Worm (Caenorhabditis elegans): ENCODE data around the gene C25B8.8.

DNA sequence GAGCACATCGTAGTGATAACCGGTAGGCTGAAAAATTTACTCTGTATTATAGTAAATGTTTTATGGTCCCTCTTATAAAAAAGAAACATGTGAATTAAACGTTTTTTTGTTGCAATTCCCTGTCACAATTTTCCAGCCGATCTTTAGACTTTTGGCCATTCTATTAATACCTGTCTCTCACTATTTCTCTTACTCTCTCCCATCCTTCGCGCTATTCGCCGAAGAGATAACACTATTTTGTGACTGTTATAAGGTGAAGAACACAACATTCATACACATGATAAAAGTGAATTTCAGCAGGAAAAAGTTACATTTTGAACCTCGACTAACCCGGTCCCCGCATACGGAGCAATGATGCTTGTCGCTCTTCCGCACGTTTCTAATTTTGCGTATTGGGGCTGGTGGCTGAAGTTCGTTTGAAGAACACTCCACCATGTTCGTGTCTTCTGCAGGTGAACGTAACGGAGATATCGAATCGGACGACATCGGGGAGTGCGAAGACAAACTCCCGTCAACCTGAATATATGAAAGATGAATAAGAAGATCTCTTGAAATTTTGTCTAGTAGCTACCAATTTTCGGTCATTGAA lies 29.3 kb downstream of the C25B8.8 start:
- TF ChIP-seq pha-2 (tag; optimal IDR thresholded peaks at IDR 0.05) (no peak), unc-55 (GFP tag; optimal IDR thresholded peaks at IDR 0.05) (no peak), ets-4 (tag; optimal IDR thresholded peaks at IDR 0.05) (no peak), unc-3 (GFP tag; conservative IDR thresholded peaks at IDR 0.05) (no peak), unc-3 (tag; optimal IDR thresholded peaks at IDR 0.05) (no peak), ceh-2 (tag; optimal IDR thresholded peaks at IDR 0.05) (no peak)
